Fruit fly (Drosophila melanogaster): ENCODE results near the gene Eip75B.
A peak's percentile ranks its signal among the peaks of the same experiment; 100 is the strongest.

Gene Eip75B

DNA sequence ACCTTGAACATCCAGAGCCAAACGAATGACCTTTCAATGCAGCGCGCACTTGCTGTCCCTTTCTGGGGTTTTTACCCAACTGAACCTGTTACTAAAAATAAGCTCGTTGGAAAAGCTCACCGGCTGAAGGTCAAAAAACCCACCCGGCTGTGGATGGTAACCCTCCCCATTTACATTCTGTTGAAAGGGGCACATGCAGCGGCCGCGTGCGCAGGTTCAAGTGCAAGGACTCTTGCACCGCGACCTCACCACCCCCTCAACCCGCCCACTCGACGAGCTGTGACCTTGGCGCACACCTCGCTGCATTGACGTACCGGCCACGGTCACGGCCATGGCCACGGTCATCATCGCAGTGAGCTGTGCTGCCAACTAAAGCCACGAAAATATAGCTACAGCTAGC is 136.4 kb downstream of the Eip75B start:
- no peak for TF ChIP-seq tai (GFP tag; optimal IDR thresholded peaks at IDR 0.05)
- no peak for TF ChIP-seq usp (GFP tag; optimal IDR thresholded peaks at IDR 0.05)
- TF ChIP-seq h (GFP tag; optimal IDR thresholded peaks at IDR 0.05) = no peak
- no peak for TF ChIP-seq fru (GFP tag; optimal IDR thresholded peaks at IDR 0.05)
- TF ChIP-seq Hnf4 (GFP tag; optimal IDR thresholded peaks at IDR 0.05) = no peak
- no peak for TF ChIP-seq CrebA (GFP tag; optimal IDR thresholded peaks at IDR 0.05; ENCODE audit: borderline replicate concordance)
- TF ChIP-seq Myc (optimal IDR thresholded peaks at IDR 0.05) = no peak
- TF ChIP-seq Hr83 (GFP tag; optimal IDR thresholded peaks at IDR 0.05; ENCODE audit: poor library complexity, severe bottlenecking) = no peak
- no peak for TF ChIP-seq dmrt93B (GFP tag; optimal IDR thresholded peaks at IDR 0.05)

DNA sequence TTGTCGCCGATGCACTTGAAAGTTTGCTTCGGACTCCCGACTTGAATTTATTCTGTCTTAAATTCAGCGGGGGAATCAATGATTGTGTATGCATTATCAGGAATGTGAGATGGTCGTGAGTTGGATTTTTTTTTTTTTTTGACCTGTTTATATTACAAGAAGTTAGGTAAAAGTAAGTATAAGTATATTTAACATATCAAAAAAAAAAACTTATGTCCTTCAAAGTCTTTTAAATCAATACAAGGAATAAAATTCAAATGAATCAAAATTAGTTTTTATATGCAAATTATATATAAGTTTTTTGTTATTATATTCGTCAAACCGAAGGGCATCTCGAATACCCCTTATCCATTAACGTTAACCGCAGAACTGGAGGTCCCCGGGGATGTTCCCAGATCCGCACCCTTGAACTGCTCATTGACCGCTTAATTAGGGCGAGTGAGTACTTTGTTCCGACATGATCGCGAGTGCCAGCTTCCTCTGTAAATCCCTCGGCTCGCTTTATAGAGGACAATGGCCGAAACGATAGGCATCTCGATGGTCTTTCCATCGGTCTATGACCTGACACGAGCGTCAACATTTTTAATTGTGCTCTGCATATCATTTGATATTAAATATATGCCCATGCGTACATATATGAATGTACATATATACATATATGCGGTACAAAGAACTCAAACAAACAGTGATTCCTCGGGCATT is 137.8 kb downstream of the Eip75B start:
- no peak for TF ChIP-seq Abd-B (GFP tag; optimal IDR thresholded peaks at IDR 0.05)
- TF ChIP-seq ey (GFP tag; optimal IDR thresholded peaks at IDR 0.05) = peak; percentile 9
- TF ChIP-seq Dfd (GFP tag; optimal IDR thresholded peaks at IDR 0.05) = no peak
- TF ChIP-seq fru (GFP tag; optimal IDR thresholded peaks at IDR 0.05) = peak; percentile 28
- TF ChIP-seq rgr (GFP tag; optimal IDR thresholded peaks at IDR 0.05) = peak; percentile 8
- TF ChIP-seq foxo (GFP tag; optimal IDR thresholded peaks at IDR 0.05) = peak in 1 of 2 experiments; percentile 14
- peak; percentile 20 for TF ChIP-seq psq (GFP tag; optimal IDR thresholded peaks at IDR 0.05)
- no peak for TF ChIP-seq CrebA (GFP tag; optimal IDR thresholded peaks at IDR 0.05; ENCODE audit: borderline replicate concordance)
- no peak for TF ChIP-seq dsf (GFP tag; optimal IDR thresholded peaks at IDR 0.05; ENCODE audit: borderline replicate concordance)
- no peak for TF ChIP-seq sage (GFP tag; optimal IDR thresholded peaks at IDR 0.05)
- no peak for TF ChIP-seq Dif (GFP tag; optimal IDR thresholded peaks at IDR 0.05; ENCODE audit: partially characterized antibody)
- no peak for TF ChIP-seq brk (GFP tag; optimal IDR thresholded peaks at IDR 0.05)
- no peak for TF ChIP-seq Hr78 (GFP tag; optimal IDR thresholded peaks at IDR 0.05)
- TF ChIP-seq woc (GFP tag; optimal IDR thresholded peaks at IDR 0.05) = no peak
- TF ChIP-seq dmrt93B (GFP tag; optimal IDR thresholded peaks at IDR 0.05) = peak; percentile 12
- no peak for TF ChIP-seq br (GFP tag; optimal IDR thresholded peaks at IDR 0.05)
- peak; percentile 30 for TF ChIP-seq OdsH (GFP tag; optimal IDR thresholded peaks at IDR 0.05)
- TF ChIP-seq tai (GFP tag; optimal IDR thresholded peaks at IDR 0.05) = no peak
- no peak for TF ChIP-seq HLH106 (tag; optimal IDR thresholded peaks at IDR 0.05)
- no peak for TF ChIP-seq Rel (GFP tag; optimal IDR thresholded peaks at IDR 0.05)
- TF ChIP-seq Rel (tag; optimal IDR thresholded peaks at IDR 0.05) = peak; percentile 93
- peak; percentile 23 for TF ChIP-seq h (GFP tag; optimal IDR thresholded peaks at IDR 0.05)

DNA sequence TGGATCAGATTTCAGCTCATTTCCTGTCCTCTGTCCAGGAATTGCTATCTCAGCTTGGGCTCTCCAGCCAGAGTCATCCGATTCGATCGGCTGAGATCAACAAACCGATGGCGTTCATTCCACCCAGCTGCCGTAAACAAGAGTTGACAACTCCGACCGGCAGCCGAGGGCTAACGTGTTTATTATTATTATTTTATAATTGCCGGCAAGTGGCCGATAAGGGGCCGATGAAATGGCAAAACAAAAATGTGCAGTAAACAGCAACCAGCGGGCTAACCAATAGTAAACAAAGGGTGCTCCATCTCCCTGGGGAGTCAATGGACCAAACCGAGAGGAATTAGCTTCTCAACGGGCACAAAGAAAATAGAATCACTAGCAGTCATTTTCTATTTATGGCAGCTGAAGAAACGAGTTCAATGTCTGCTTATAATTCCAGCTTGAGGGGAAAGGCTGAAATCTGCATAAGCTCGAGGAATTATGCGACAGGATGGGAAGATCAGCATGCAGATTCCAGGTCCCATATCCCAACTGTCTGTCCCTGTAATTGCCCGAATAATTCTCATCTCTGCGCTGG is 139.2 kb downstream of the Eip75B start:
- TF ChIP-seq Hr83 (GFP tag; optimal IDR thresholded peaks at IDR 0.05; ENCODE audit: poor library complexity, severe bottlenecking) = no peak
- peak; percentile 15 for TF ChIP-seq sage (GFP tag; optimal IDR thresholded peaks at IDR 0.05)
- TF ChIP-seq dmrt93B (GFP tag; optimal IDR thresholded peaks at IDR 0.05) = no peak
- peak; percentile 74 for TF ChIP-seq CrebA (GFP tag; optimal IDR thresholded peaks at IDR 0.05; ENCODE audit: borderline replicate concordance)
- TF ChIP-seq OdsH (GFP tag; optimal IDR thresholded peaks at IDR 0.05) = peak; percentile 1
- TF ChIP-seq Dif (GFP tag; optimal IDR thresholded peaks at IDR 0.05; ENCODE audit: partially characterized antibody) = no peak
- TF ChIP-seq Sp1 (GFP tag; optimal IDR thresholded peaks at IDR 0.05) = peak; percentile 32
- TF ChIP-seq GATAd (GFP tag; optimal IDR thresholded peaks at IDR 0.05) = no peak
- peak; percentile 38 for TF ChIP-seq tai (GFP tag; optimal IDR thresholded peaks at IDR 0.05)
- TF ChIP-seq Dfd (GFP tag; optimal IDR thresholded peaks at IDR 0.05) = no peak
- peak; percentile 32 for TF ChIP-seq HLH106 (tag; optimal IDR thresholded peaks at IDR 0.05)
- no peak for TF ChIP-seq rgr (GFP tag; optimal IDR thresholded peaks at IDR 0.05)
- no peak for TF ChIP-seq Mio (GFP tag; optimal IDR thresholded peaks at IDR 0.05)
- peak; percentile 12 for TF ChIP-seq ey (GFP tag; optimal IDR thresholded peaks at IDR 0.05)
- TF ChIP-seq CG32264 (GFP tag; optimal IDR thresholded peaks at IDR 0.05) = no peak
- peak; percentile 43 for TF ChIP-seq h (GFP tag; optimal IDR thresholded peaks at IDR 0.05)
- no peak for TF ChIP-seq Rel (GFP tag; optimal IDR thresholded peaks at IDR 0.05)
- peak; percentile 73 for TF ChIP-seq Rel (tag; optimal IDR thresholded peaks at IDR 0.05)
- TF ChIP-seq Vsx2 (GFP tag; optimal IDR thresholded peaks at IDR 0.05; ENCODE audit: partially characterized antibody) = no peak
- no peak for TF ChIP-seq dsf (GFP tag; optimal IDR thresholded peaks at IDR 0.05; ENCODE audit: borderline replicate concordance)
- TF ChIP-seq Abd-B (GFP tag; optimal IDR thresholded peaks at IDR 0.05) = no peak
- TF ChIP-seq CG9705 (GFP tag; optimal IDR thresholded peaks at IDR 0.05) = no peak
- TF ChIP-seq Hr78 (GFP tag; optimal IDR thresholded peaks at IDR 0.05) = no peak
- peak; percentile 7 for TF ChIP-seq Hnf4 (GFP tag; optimal IDR thresholded peaks at IDR 0.05)
- no peak for TF ChIP-seq Myc (optimal IDR thresholded peaks at IDR 0.05)
- TF ChIP-seq psq (GFP tag; optimal IDR thresholded peaks at IDR 0.05) = no peak
- TF ChIP-seq sv (GFP tag; optimal IDR thresholded peaks at IDR 0.05) = no peak
- no peak for TF ChIP-seq pan (optimal IDR thresholded peaks at IDR 0.05)
- no peak for TF ChIP-seq foxo (GFP tag; optimal IDR thresholded peaks at IDR 0.05)
- TF ChIP-seq fru (GFP tag; optimal IDR thresholded peaks at IDR 0.05) = peak; percentile 16
